Worm (Caenorhabditis elegans): ENCODE measurements around the gene K05F1.14.
A peak's percentile ranks its signal among the peaks of the same experiment; 100 is the strongest.

DNA sequence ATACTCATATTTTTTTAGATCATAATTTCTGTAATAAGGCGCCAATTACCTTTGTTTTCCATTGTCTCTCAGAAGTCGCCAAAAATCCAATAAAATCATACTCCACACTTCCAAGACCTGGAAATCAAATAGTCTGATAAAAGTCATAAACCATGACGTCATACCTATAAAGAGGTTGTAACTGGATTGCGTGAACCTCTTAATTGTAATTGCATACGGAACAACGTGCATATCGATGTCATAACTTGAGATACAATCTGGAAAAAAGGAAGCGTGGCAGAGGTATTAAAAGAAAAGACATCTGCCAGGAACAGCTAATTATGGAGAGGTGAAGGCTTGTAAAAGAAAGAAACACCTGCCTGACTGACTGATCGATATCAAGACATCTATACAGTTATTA, 47.3 kb downstream of the K05F1.14 start, which contains the start of gene F10C1.9:
- TF ChIP-seq efl-3 (GFP tag; optimal IDR thresholded peaks at IDR 0.05) (no peak), nhr-11 (tag; optimal IDR thresholded peaks at IDR 0.05) (no peak), ceh-82 (tag; optimal IDR thresholded peaks at IDR 0.05) (no peak), ama-1 (optimal IDR thresholded peaks at IDR 0.05) (no peak), unc-62 (GFP tag; optimal IDR thresholded peaks at IDR 0.05) (no peak), hpl-2 (GFP tag; optimal IDR thresholded peaks at IDR 0.05) (no peak), C16A3.4 (tag; optimal IDR thresholded peaks at IDR 0.05) (no peak), elt-2 (tag; optimal IDR thresholded peaks at IDR 0.05) (peak; percentile 0), blmp-1 (tag; optimal IDR thresholded peaks at IDR 0.05) (no peak), efl-1 (optimal IDR thresholded peaks at IDR 0.05) (no peak), efl-1 (GFP tag; optimal IDR thresholded peaks at IDR 0.05 in 1 of 2) (no peak), ztf-11 (tag; optimal IDR thresholded peaks at IDR 0.05) (no peak)

All from whole organism, L1 larva.